Fruit fly (Drosophila melanogaster) whole organism, wandering third instar larva: ENCODE results near the gene sbr.

Experiments
- Abd-B ChIP-seq: fragments of >200 bp; optimal IDR thresholded peaks from 2 replicates; lab custom pipeline; 2017; ENCODE audit warnings: missing biosample characterization, missing genetic modification characterization
- CG32264 ChIP-seq: fragments of 200-800 bp; sonication (Bioruptor generic); optimal IDR thresholded peaks from 2 replicates; lab custom pipeline; 2016; ENCODE audit warnings: missing biosample characterization, missing genetic modification characterization
- CG9705 ChIP-seq: fragments of 200-800 bp; sonication (Bioruptor generic); optimal IDR thresholded peaks from 2 replicates; lab custom pipeline; 2018; ENCODE audit warnings: missing biosample characterization, mild to moderate bottlenecking, missing genetic modification characterization
- Dif ChIP-seq: fragments of 200-275, 200-300 bp; sonication (Bioruptor generic); optimal IDR thresholded peaks from 2 replicates; lab custom pipeline; 2018; ENCODE audit warnings: missing biosample characterization, missing genetic modification characterization; ENCODE audit not compliant: partially characterized antibody
- GATAd ChIP-seq: sonication (Bioruptor generic); optimal IDR thresholded peaks from 2 replicates; lab custom pipeline; 2016; ENCODE audit warnings: missing biosample characterization, missing genetic modification characterization
- Hnf4 ChIP-seq: fragments of 200-800 bp; sonication (Bioruptor generic); optimal IDR thresholded peaks from 2 replicates; lab custom pipeline; 2016; ENCODE audit warnings: missing biosample characterization, mild to moderate bottlenecking, missing genetic modification characterization
- Hr78 ChIP-seq: fragments of >200 bp; optimal IDR thresholded peaks from 2 replicates; lab custom pipeline; 2017; ENCODE audit warnings: missing biosample characterization, missing genetic modification characterization
- Hr83 ChIP-seq: fragments of 200-300 bp; sonication (Bioruptor generic); optimal IDR thresholded peaks from 2 replicates; lab custom pipeline; 2016; ENCODE audit warnings: missing biosample characterization, mild to moderate bottlenecking, missing genetic modification characterization, moderate library complexity; ENCODE audit not compliant: poor library complexity, severe bottlenecking
- Jra ChIP-seq: sonication (Bioruptor generic); optimal IDR thresholded peaks from 2 replicates; lab custom pipeline; 2016; ENCODE audit warnings: missing biosample characterization, missing genetic modification characterization
- Mio ChIP-seq: sonication (Bioruptor generic); optimal IDR thresholded peaks from 2 replicates; lab custom pipeline; 2016; ENCODE audit warnings: missing biosample characterization, missing genetic modification characterization
- Myc ChIP-seq: fragments of >200 bp; optimal IDR thresholded peaks from 2 replicates; lab custom pipeline; 2017
- N ChIP-seq: fragments of >200 bp; optimal IDR thresholded peaks from 2 replicates; lab custom pipeline; 2018; ENCODE audit warnings: missing biosample characterization, missing external identifiers, missing genetic modification characterization
- OdsH ChIP-seq: fragments of 200-800 bp; sonication (Bioruptor generic); optimal IDR thresholded peaks from 2 replicates; lab custom pipeline; 2016; ENCODE audit warnings: missing biosample characterization, mild to moderate bottlenecking, missing genetic modification characterization
- Rel ChIP-seq, 2 experiments: fragments of 200-800 bp; sonication (Bioruptor generic) in 1 of 2; optimal IDR thresholded peaks; 2 replicates in 1 of 2; 3 replicates in 1 of 2; lab custom pipeline; 2016 to 2019; ENCODE audit warnings: mild to moderate bottlenecking in 2 of 2, missing biosample characterization in 2 of 2, missing genetic modification characterization in 2 of 2, moderate library complexity in 1 of 2
- Sp1 ChIP-seq: fragments of 200-800 bp; sonication (Bioruptor generic); optimal IDR thresholded peaks from 3 replicates; lab custom pipeline; 2019; ENCODE audit warnings: missing biosample characterization, mild to moderate bottlenecking, missing genetic modification characterization, moderate library complexity
- Vsx2 ChIP-seq: fragments of 200-300, 225-300 bp; sonication (Bioruptor generic); optimal IDR thresholded peaks from 2 replicates; lab custom pipeline; 2018; ENCODE audit warnings: missing biosample characterization, missing genetic modification characterization; ENCODE audit not compliant: partially characterized antibody
- br ChIP-seq: fragments of 200-800 bp; sonication (Bioruptor generic); optimal IDR thresholded peaks from 2 replicates; lab custom pipeline; 2016; ENCODE audit warnings: missing biosample characterization, missing genetic modification characterization
- brk ChIP-seq: fragments of 200-800 bp; sonication (Bioruptor generic); optimal IDR thresholded peaks from 2 replicates; lab custom pipeline; 2016; ENCODE audit warnings: missing biosample characterization, mild to moderate bottlenecking, missing genetic modification characterization
- dl ChIP-seq, 2 experiments: fragments of 175-275, 200-275 bp in 1 of 2; fragments of 200-275 bp in 1 of 2; sonication (Bioruptor generic); optimal IDR thresholded peaks; lab custom pipeline; 2018; ENCODE audit warnings: mild to moderate bottlenecking in 2 of 2, missing biosample characterization in 2 of 2, missing genetic modification characterization in 2 of 2, moderate library complexity in 2 of 2; ENCODE audit not compliant: partially characterized antibody in 2 of 2, insufficient read depth in 1 of 2
- dmrt93B ChIP-seq: fragments of 200-800 bp; sonication (Bioruptor generic); optimal IDR thresholded peaks from 2 replicates; lab custom pipeline; 2018; ENCODE audit warnings: missing biosample characterization, mild to moderate bottlenecking, missing genetic modification characterization
- dsf ChIP-seq: sonication (Bioruptor generic); optimal IDR thresholded peaks from 2 replicates; lab custom pipeline; 2016; ENCODE audit warnings: missing biosample characterization, missing genetic modification characterization, borderline replicate concordance
- ey ChIP-seq: fragments of 200-800 bp; sonication (Bioruptor generic); optimal IDR thresholded peaks from 2 replicates; lab custom pipeline; 2016; ENCODE audit warnings: missing biosample characterization, missing genetic modification characterization
- foxo ChIP-seq, 2 experiments: fragments of 200-800 bp; sonication (Bioruptor generic); optimal IDR thresholded peaks; 2 replicates in 1 of 2; 3 replicates in 1 of 2; lab custom pipeline; 2016 to 2017; ENCODE audit warnings: missing biosample characterization in 2 of 2, missing genetic modification characterization in 2 of 2
- fru ChIP-seq: fragments of 200-800 bp; sonication (Bioruptor generic); optimal IDR thresholded peaks from 3 replicates; lab custom pipeline; 2016; ENCODE audit warnings: missing biosample characterization, mild to moderate bottlenecking, missing genetic modification characterization
- h ChIP-seq: fragments of 200-800 bp; sonication (Bioruptor generic); optimal IDR thresholded peaks from 3 replicates; lab custom pipeline; 2016; ENCODE audit warnings: missing biosample characterization, mild to moderate bottlenecking, missing genetic modification characterization
- jim ChIP-seq: fragments of 175-275, 200-325 bp; sonication (Bioruptor generic); optimal IDR thresholded peaks from 2 replicates; lab custom pipeline; 2016; ENCODE audit warnings: missing biosample characterization, mild to moderate bottlenecking, missing genetic modification characterization
- lola ChIP-seq: fragments of >200 bp; optimal IDR thresholded peaks from 2 replicates; lab custom pipeline; 2017; ENCODE audit warnings: missing biosample characterization, missing genetic modification characterization
- psq ChIP-seq: fragments of 200-800 bp; sonication (Bioruptor generic); optimal IDR thresholded peaks from 3 replicates; lab custom pipeline; 2017; ENCODE audit warnings: missing biosample characterization, mild to moderate bottlenecking, missing genetic modification characterization, moderate library complexity
- rgr ChIP-seq: fragments of 200-800 bp; sonication (Bioruptor generic); optimal IDR thresholded peaks from 3 replicates; lab custom pipeline; 2016; ENCODE audit warnings: missing biosample characterization, mild to moderate bottlenecking, missing genetic modification characterization
- tai ChIP-seq: sonication (Bioruptor generic); optimal IDR thresholded peaks from 2 replicates; lab custom pipeline; 2016; ENCODE audit warnings: missing biosample characterization, missing genetic modification characterization
- usp ChIP-seq: fragments of >200 bp; optimal IDR thresholded peaks from 2 replicates; lab custom pipeline; 2017; ENCODE audit warnings: missing biosample characterization, missing genetic modification characterization

Gene sbr

dm6 chrX:10891150-10891549 is 44.3 kb upstream of the sbr start, which contains the start of gene Ork1:
Gene Ork1, minus strand, starts transcription at chrX:10891250.
- no peak for TF ChIP-seq Abd-B (GFP tag; lab: Kevin White, UChicago)
- no peak for TF ChIP-seq tai (GFP tag; lab: Kevin White, UChicago)
- TF ChIP-seq Rel (GFP tag; optimal IDR thresholded peaks at IDR 0.05; lab: Kevin White, UChicago): no peak
- TF ChIP-seq Rel (tag; optimal IDR thresholded peaks at IDR 0.05; lab: Kevin White, UChicago): no peak
- no peak for TF ChIP-seq rgr (GFP tag; lab: Kevin White, UChicago)
- no peak for TF ChIP-seq CG32264
- TF ChIP-seq Vsx2 (GFP tag; lab: Kevin White, UChicago): no peak
- TF ChIP-seq br (GFP tag; lab: Kevin White, UChicago): no peak
- no peak for TF ChIP-seq psq (GFP tag; lab: Kevin White, UChicago)
- no peak for TF ChIP-seq foxo (GFP tag; optimal IDR thresholded peaks at IDR 0.05; lab: Kevin White, UChicago)
- no peak for TF ChIP-seq OdsH (GFP tag; lab: Kevin White, UChicago)
- no peak for TF ChIP-seq Myc (lab: Kevin White, UChicago)
- TF ChIP-seq Jra (GFP tag; lab: Kevin White, UChicago): no peak

DNA sequence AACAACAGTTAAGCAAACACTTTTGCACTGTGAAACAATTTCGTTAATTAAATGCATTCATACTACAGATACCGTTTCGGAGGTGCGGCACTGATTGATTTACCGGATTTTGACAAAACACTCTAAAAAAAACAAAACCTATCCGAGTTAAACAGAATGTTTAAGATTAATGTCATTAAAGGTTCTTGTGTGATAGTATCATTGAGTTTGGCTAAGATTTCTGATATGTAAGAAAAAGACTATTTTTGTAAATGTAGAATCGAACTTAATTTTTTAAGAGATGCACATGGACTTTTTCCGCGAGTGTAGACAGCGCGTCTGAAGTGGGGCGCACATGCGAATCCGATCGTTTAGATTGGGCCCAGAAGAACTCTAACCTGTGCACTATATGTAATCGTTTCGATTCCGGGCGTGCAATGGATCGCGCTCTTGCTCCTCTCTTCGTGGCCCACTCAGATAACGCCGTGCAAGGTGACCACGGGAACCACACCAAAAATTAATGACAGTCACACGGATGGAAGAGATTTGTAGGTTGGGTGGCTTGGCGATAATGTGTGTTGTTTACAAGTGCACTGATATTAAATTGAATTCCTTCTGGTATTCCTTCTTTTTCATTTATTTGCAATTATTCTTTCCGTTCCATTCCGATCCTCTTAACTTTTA is 43.2 kb upstream of the sbr start:
- TF ChIP-seq jim (GFP tag; lab: Kevin White, UChicago): no peak
- TF ChIP-seq usp: no peak
- TF ChIP-seq Mio (GFP tag; lab: Kevin White, UChicago): no peak
- peak; percentile 34 for TF ChIP-seq fru (GFP tag; lab: Kevin White, UChicago)
- no peak for TF ChIP-seq tai (GFP tag; lab: Kevin White, UChicago)
- peak; percentile 53 for TF ChIP-seq rgr (GFP tag; lab: Kevin White, UChicago)
- TF ChIP-seq ey: peak; percentile 35
- no peak for TF ChIP-seq Vsx2 (GFP tag; lab: Kevin White, UChicago)
- TF ChIP-seq Sp1: no peak
- no peak for TF ChIP-seq Dif (GFP tag; lab: Kevin White, UChicago)
- peak in 1 of 2 experiments; percentile 34 for TF ChIP-seq foxo (GFP tag; optimal IDR thresholded peaks at IDR 0.05; lab: Kevin White, UChicago)
- no peak for TF ChIP-seq Rel (GFP tag; optimal IDR thresholded peaks at IDR 0.05; lab: Kevin White, UChicago)
- TF ChIP-seq Rel (tag; optimal IDR thresholded peaks at IDR 0.05; lab: Kevin White, UChicago): peak; percentile 96
- TF ChIP-seq Hr78 (GFP tag; lab: Kevin White, UChicago): no peak
- TF ChIP-seq N (GFP tag; lab: Kevin White, UChicago): no peak
- peak; percentile 26 for TF ChIP-seq OdsH (GFP tag; lab: Kevin White, UChicago)
- no peak for TF ChIP-seq dl (GFP tag; optimal IDR thresholded peaks at IDR 0.05; lab: Kevin White, UChicago; ENCODE audit: insufficient read depth in 1 of 2, partially characterized antibody in 2 of 2)
- TF ChIP-seq h (GFP tag; lab: Kevin White, UChicago): peak; percentile 17

- TF ChIP-seq Rel (GFP tag; optimal IDR thresholded peaks at IDR 0.05; lab: Kevin White, UChicago) (no peak), Rel (tag; optimal IDR thresholded peaks at IDR 0.05; lab: Kevin White, UChicago) (peak; percentile 39), N (GFP tag; lab: Kevin White, UChicago) (no peak)
These were observed 40.8 kb upstream of the sbr start for dm6 chrX:10887643-10888042.

- no peak for TF ChIP-seq Jra (GFP tag; lab: Kevin White, UChicago)
- no peak for TF ChIP-seq Hnf4 (GFP tag; lab: Kevin White, UChicago)
- TF ChIP-seq h (GFP tag; lab: Kevin White, UChicago): peak; percentile 37
- no peak for TF ChIP-seq Sp1
- TF ChIP-seq Hr83 (GFP tag; lab: Kevin White, UChicago): no peak
- no peak for TF ChIP-seq lola (GFP tag; lab: Kevin White, UChicago)
- TF ChIP-seq br (GFP tag; lab: Kevin White, UChicago): peak; percentile 21
- peak; percentile 30 for TF ChIP-seq fru (GFP tag; lab: Kevin White, UChicago)
- peak; percentile 16 for TF ChIP-seq rgr (GFP tag; lab: Kevin White, UChicago)
- TF ChIP-seq dl (GFP tag; optimal IDR thresholded peaks at IDR 0.05; lab: Kevin White, UChicago; ENCODE audit: insufficient read depth in 1 of 2, partially characterized antibody in 2 of 2): no peak
- no peak for TF ChIP-seq Hr78 (GFP tag; lab: Kevin White, UChicago)
- TF ChIP-seq Abd-B (GFP tag; lab: Kevin White, UChicago): no peak
- TF ChIP-seq foxo (GFP tag; optimal IDR thresholded peaks at IDR 0.05; lab: Kevin White, UChicago): peak in 1 of 2 experiments; percentile 46
- peak; percentile 18 for TF ChIP-seq ey
These were observed 39.5 kb upstream of the sbr start for dm6 chrX:10886418-10886817.

DNA sequence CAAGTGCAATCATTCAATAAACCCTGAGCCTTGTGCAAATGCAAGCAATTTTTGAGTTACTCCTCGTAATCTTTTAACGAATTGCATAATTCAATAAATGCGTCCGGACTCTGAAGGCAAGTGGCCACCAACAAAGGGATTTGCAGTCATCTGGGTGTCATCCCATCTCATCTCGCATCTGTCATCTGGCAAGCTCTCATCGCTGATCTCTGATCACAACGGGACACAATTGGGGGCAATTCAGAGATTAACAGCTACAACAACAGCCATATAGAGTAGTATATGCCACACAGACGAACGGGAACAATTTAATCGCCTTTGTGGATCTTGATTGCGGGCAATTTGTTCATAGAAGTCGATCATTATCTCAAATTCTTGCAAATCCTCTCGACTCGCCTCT is 36.8 kb upstream of the sbr start:
- TF ChIP-seq Abd-B (GFP tag; lab: Kevin White, UChicago) (no peak), br (GFP tag; lab: Kevin White, UChicago) (no peak), CG9705 (GFP tag; lab: Kevin White, UChicago) (no peak), dmrt93B (no peak), dsf (GFP tag; lab: Kevin White, UChicago) (no peak), brk (GFP tag; lab: Kevin White, UChicago) (no peak), tai (GFP tag; lab: Kevin White, UChicago) (no peak), Rel (GFP tag; optimal IDR thresholded peaks at IDR 0.05; lab: Kevin White, UChicago) (no peak), Rel (tag; optimal IDR thresholded peaks at IDR 0.05; lab: Kevin White, UChicago) (no peak), GATAd (GFP tag; lab: Kevin White, UChicago) (no peak), h (GFP tag; lab: Kevin White, UChicago) (no peak), lola (GFP tag; lab: Kevin White, UChicago) (no peak), Myc (lab: Kevin White, UChicago) (no peak), usp (no peak)
